Worm (Caenorhabditis elegans) whole organism, L2 larva: ENCODE measurements around the gene srg-38.

ENCODE experiments used
- ZK546.5 ChIP-seq: sonication (generic microtip); optimal IDR thresholded peaks from 2 replicates; lab custom pipeline; 2017; ENCODE audit warnings: missing biosample characterization, missing genetic modification characterization
- elt-1 ChIP-seq: fragments of 150-350 bp; optimal IDR thresholded peaks from 2 replicates; lab custom pipeline; 2014; ENCODE audit warnings: missing biosample characterization, missing genetic modification characterization
- lsy-2 ChIP-seq, 2 experiments: fragments of 150-350 bp in 1 of 2; sonication (generic microtip) in 1 of 2; optimal IDR thresholded peaks; 2 replicates each; lab custom pipeline; 2014 to 2017; ENCODE audit warnings: missing biosample characterization in 2 of 2, missing genetic modification characterization in 2 of 2
- nhr-10 ChIP-seq: sonication (generic microtip); optimal IDR thresholded peaks from 2 replicates; lab custom pipeline; 2017; ENCODE audit warnings: missing biosample characterization, missing genetic modification characterization
- nhr-11 ChIP-seq: fragments of 150-350 bp; optimal IDR thresholded peaks from 2 replicates; lab custom pipeline; 2014; ENCODE audit warnings: missing biosample characterization, missing genetic modification characterization
- nhr-12 ChIP-seq: fragments of 150-350 bp; optimal IDR thresholded peaks from 2 replicates; lab custom pipeline; 2014; ENCODE audit warnings: missing biosample characterization, missing genetic modification characterization
- nhr-23 ChIP-seq: fragments of 150-350 bp; optimal IDR thresholded peaks from 2 replicates; lab custom pipeline; 2014; ENCODE audit warnings: missing biosample characterization, missing genetic modification reagents, missing genetic modification characterization
- nhr-237 ChIP-seq: fragments of 150-350 bp; optimal IDR thresholded peaks from 2 replicates; lab custom pipeline; 2014; ENCODE audit warnings: missing biosample characterization, missing genetic modification characterization
- nhr-25 ChIP-seq: fragments of 150-350 bp; sonication (generic microtip); optimal IDR thresholded peaks from 3 replicates; lab custom pipeline; 2014; ENCODE audit warnings: missing biosample characterization, missing genetic modification characterization
- zag-1 ChIP-seq: fragments of 150-350 bp; optimal IDR thresholded peaks from 2 replicates; lab custom pipeline; 2014; ENCODE audit warnings: missing biosample characterization, missing genetic modification characterization
- ztf-1 ChIP-seq: fragments of 200-800 bp; sonication (Bioruptor generic); conservative IDR thresholded peaks from 2 replicates; pipeline ENCODE4 v1.3.6; 2022; ENCODE audit warnings: missing genetic modification characterization, missing compliant biosample characterization

DNA sequence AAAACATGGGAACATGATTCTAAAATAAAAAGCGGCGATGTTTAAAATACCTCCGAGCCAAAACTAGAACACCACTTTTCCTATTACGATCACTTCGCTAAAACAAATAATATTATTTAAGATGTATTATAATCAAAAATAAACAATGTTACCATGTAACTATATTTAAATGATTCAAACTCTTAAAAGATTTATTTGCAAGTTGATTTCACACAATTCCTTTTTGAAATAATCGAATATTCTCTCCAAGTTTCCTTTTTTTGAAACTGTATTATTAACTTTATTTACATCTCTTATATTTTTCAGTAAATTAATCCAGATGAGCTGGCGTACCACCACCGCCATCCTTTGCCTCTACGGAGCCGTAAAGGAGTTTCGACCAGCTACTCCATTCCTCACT is 14.3 kb downstream of the srg-38 start, which contains the start of gene folt-1:
- TF ChIP-seq nhr-23 (tag; lab: Kevin White, UChicago) (no peak), nhr-12 (no peak), nhr-237 (tag; lab: Kevin White, UChicago) (no peak), lsy-2 (tag; optimal IDR thresholded peaks at IDR 0.05; lab: Kevin White, UChicago) (no peak), nhr-10 (no peak), elt-1 (no peak), zag-1 (tag; lab: Kevin White, UChicago) (no peak), ZK546.5 (tag; lab: Kevin White, UChicago) (no peak), nhr-11 (tag; lab: Kevin White, UChicago) (no peak), nhr-25 (tag; lab: Kevin White, UChicago) (no peak), ztf-1 (GFP tag; lab: Robert Waterston, UW) (no peak)
